Fruit fly (Drosophila melanogaster): ENCODE measurements around the gene CG14957.
A peak's percentile ranks its signal among the peaks of the same experiment; 100 is the strongest.

The CG14957 gene

dm6 chr3L:3194059-3194458 is 6.7 kb downstream of the CG14957 start (continued):
- TF ChIP-seq zen2 (GFP tag; IDR thresholded peaks at IDR 0.05; ENCODE audit: partially characterized antibody) = no peak
- no peak for TF ChIP-seq Sin3A (optimal IDR thresholded peaks at IDR 0.05)
- peak; percentile 84; the same call in 1 of the 2 replicates for TF ChIP-seq CG16779 (GFP tag; IDR thresholded peaks at IDR 0.05)
- peak; percentile 95 for TF ChIP-seq PHDP (tag; optimal IDR thresholded peaks at IDR 0.05)
- TF ChIP-seq BtbVII (GFP tag; optimal IDR thresholded peaks at IDR 0.05) = peak; percentile 95
- TF ChIP-seq CG4404 (GFP tag; IDR thresholded peaks at IDR 0.05) = peak; percentile 86
- TF ChIP-seq dati (GFP tag; IDR thresholded peaks at IDR 0.05) = peak; percentile 78; the same call in 1 of the 2 replicates
- TF ChIP-seq fd64A (GFP tag; optimal IDR thresholded peaks at IDR 0.05) = peak; percentile 86
- TF ChIP-seq CG6689 (GFP tag; IDR thresholded peaks at IDR 0.05) = peak; percentile 94
- peak; percentile 81 for TF ChIP-seq CG9932 (GFP tag; IDR thresholded peaks at IDR 0.05)
- no peak for TF ChIP-seq p53 (GFP tag; optimal IDR thresholded peaks at IDR 0.05)
- TF ChIP-seq HmgZ (tag; optimal IDR thresholded peaks at IDR 0.05) = peak; percentile 92
- peak; percentile 76 for TF ChIP-seq CG10321 (GFP tag; IDR thresholded peaks at IDR 0.05)
- TF ChIP-seq Dad (GFP tag; optimal IDR thresholded peaks at IDR 0.05) = peak; percentile 58
- peak; percentile 71 for TF ChIP-seq CG4360 (GFP tag; IDR thresholded peaks at IDR 0.05)
- peak; percentile 77 for TF ChIP-seq tup (GFP tag; optimal IDR thresholded peaks at IDR 0.05)
- no peak for TF ChIP-seq HLH4C (GFP tag; IDR thresholded peaks at IDR 0.05; ENCODE audit: partially characterized antibody)
- peak; percentile 93 for TF ChIP-seq CG32772 (GFP tag; IDR thresholded peaks at IDR 0.05)
- peak; percentile 87 for TF ChIP-seq org-1 (GFP tag; optimal IDR thresholded peaks at IDR 0.05)
- peak; percentile 97 for TF ChIP-seq CG34422 (GFP tag; IDR thresholded peaks at IDR 0.05)
- TF ChIP-seq CG8765 (GFP tag; IDR thresholded peaks at IDR 0.05) = peak; percentile 81
- TF ChIP-seq CG3726 (GFP tag; IDR thresholded peaks at IDR 0.05) = peak; percentile 90; the same call in 2 of the 3 replicates
- TF ChIP-seq NC2β (GFP tag; optimal IDR thresholded peaks at IDR 0.05) = peak; percentile 43
- peak; percentile 9 for TF ChIP-seq gcm2 (GFP tag; optimal IDR thresholded peaks at IDR 0.05)
- peak; percentile 88 for TF ChIP-seq CG11093 (GFP tag; IDR thresholded peaks at IDR 0.05)
- peak; percentile 86 for TF ChIP-seq CG6765 (GFP tag; optimal IDR thresholded peaks at IDR 0.05)
- peak; percentile 59 for TF ChIP-seq CTCF (GFP tag; optimal IDR thresholded peaks at IDR 0.05)
- TF ChIP-seq CG14667 (GFP tag; IDR thresholded peaks at IDR 0.05) = peak; percentile 90
- peak; percentile 89 for TF ChIP-seq CG13894 (tag; optimal IDR thresholded peaks at IDR 0.05)
- TF ChIP-seq Nf-YB (GFP tag; optimal IDR thresholded peaks at IDR 0.05) = peak; percentile 82
- peak; percentile 63 for TF ChIP-seq CG3065 (GFP tag; optimal IDR thresholded peaks at IDR 0.05)
- TF ChIP-seq emc (GFP tag; optimal IDR thresholded peaks at IDR 0.05) = no peak
- TF ChIP-seq odd (GFP tag; optimal IDR thresholded peaks at IDR 0.05) = peak; percentile 86
- TF ChIP-seq CG13775 (GFP tag; optimal IDR thresholded peaks at IDR 0.05) = peak; percentile 88
- TF ChIP-seq Ssrp (tag; optimal IDR thresholded peaks at IDR 0.05) = peak; percentile 91
- TF ChIP-seq seq (GFP tag; IDR thresholded peaks at IDR 0.05) = peak; percentile 95
- TF ChIP-seq cwo (GFP tag; optimal IDR thresholded peaks at IDR 0.05) = peak; percentile 89
- TF ChIP-seq CG34376 (GFP tag; optimal IDR thresholded peaks at IDR 0.05) = peak; percentile 28
- TF ChIP-seq Awh (GFP tag; IDR thresholded peaks at IDR 0.05) = peak; percentile 96
- peak; percentile 86 for TF ChIP-seq gce (GFP tag; IDR thresholded peaks at IDR 0.05)
- no peak for TF ChIP-seq bbx (GFP tag; IDR thresholded peaks at IDR 0.05; ENCODE audit: partially characterized antibody)
- TF ChIP-seq crol (GFP tag; IDR thresholded peaks at IDR 0.05) = peak; percentile 53
- TF ChIP-seq CG12155 (GFP tag; optimal IDR thresholded peaks at IDR 0.05) = peak; percentile 84
- peak; percentile 58 for TF ChIP-seq B-H2 (GFP tag; optimal IDR thresholded peaks at IDR 0.05)
- no peak for TF ChIP-seq pita (GFP tag; optimal IDR thresholded peaks at IDR 0.05)
- peak; percentile 95 for TF ChIP-seq CG11504 (tag; optimal IDR thresholded peaks at IDR 0.05)
- no peak for TF ChIP-seq zf30C (GFP tag; optimal IDR thresholded peaks at IDR 0.05)
- TF ChIP-seq Kr (GFP tag; optimal IDR thresholded peaks at IDR 0.05) = no peak
- TF ChIP-seq tap (tag; optimal IDR thresholded peaks at IDR 0.05) = peak; percentile 92
- peak; percentile 86 for TF ChIP-seq CG31224 (GFP tag; IDR thresholded peaks at IDR 0.05)
- TF ChIP-seq wdn (GFP tag; IDR thresholded peaks at IDR 0.05) = peak; percentile 73
- TF ChIP-seq sr (GFP tag; IDR thresholded peaks at IDR 0.05) = peak; percentile 54; the same call in 1 of the 3 replicates

Data from whole organism, embryonic.